Fruit fly (Drosophila melanogaster) whole organism, pupa: Measurements from ENCODE around the gene CG7458.

Source experiments
- CG34367 ChIP-seq: fragments of 200-800 bp; sonication (Bioruptor generic); optimal IDR thresholded peaks from 2 replicates; lab custom pipeline; 2018; ENCODE audit warnings: missing biosample characterization, mild to moderate bottlenecking, missing genetic modification characterization
- D1 ChIP-seq: fragments of 200-800 bp; sonication (Bioruptor generic); optimal IDR thresholded peaks from 2 replicates; lab custom pipeline; 2018; ENCODE audit warnings: missing biosample characterization, mild to moderate bottlenecking, missing genetic modification characterization, moderate library complexity
- EcR ChIP-seq: fragments of 200-800 bp; sonication (Bioruptor generic); optimal IDR thresholded peaks from 3 replicates; lab custom pipeline; 2019; ENCODE audit warnings: missing biosample characterization, missing genetic modification characterization, mild to moderate bottlenecking, moderate library complexity, missing genetic modification reagents
- Ets98B ChIP-seq: fragments of 200-800 bp; sonication (Bioruptor generic); IDR thresholded peaks from 2 replicates; pipeline ENCODE4 v1.3.6; 2022; ENCODE audit warnings: missing biosample characterization, missing genetic modification characterization
- Pif1A ChIP-seq: fragments of 200-800 bp; sonication (Bioruptor generic); optimal IDR thresholded peaks from 3 replicates; lab custom pipeline; 2016; ENCODE audit warnings: missing biosample characterization, missing genetic modification characterization
- Pif1B ChIP-seq: fragments of 200-800 bp; sonication (Bioruptor generic); optimal IDR thresholded peaks from 3 replicates; lab custom pipeline; 2016; ENCODE audit warnings: missing biosample characterization, missing genetic modification characterization
- gl ChIP-seq: fragments of 200-800 bp; sonication (Bioruptor generic); optimal IDR thresholded peaks from 2 replicates; lab custom pipeline; 2018; ENCODE audit warnings: missing biosample characterization, mild to moderate bottlenecking, missing genetic modification characterization

DNA sequence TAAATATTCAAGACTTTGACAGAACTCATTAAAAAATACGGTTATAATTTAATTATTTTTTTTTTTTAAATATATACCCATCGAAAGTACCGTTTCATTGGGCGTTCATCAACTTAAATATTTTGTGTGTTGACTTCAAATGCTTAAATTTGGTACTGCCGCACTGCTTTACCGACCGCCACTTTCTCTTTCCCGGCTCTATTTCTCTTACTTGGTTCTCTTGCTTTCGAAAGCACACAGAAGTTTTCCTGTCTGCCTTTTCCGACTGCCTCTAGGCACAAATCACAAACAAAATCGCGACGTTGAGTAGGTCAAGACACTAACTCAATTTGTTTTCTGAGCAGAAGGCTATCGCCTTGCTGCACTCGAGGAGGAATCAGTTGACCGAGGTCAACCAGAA, 39.1 kb downstream of the CG7458 start:
- TF ChIP-seq Pif1A (GFP tag; lab: Kevin White, UChicago) (no peak), D1 (tag; lab: Kevin White, UChicago) (no peak), CG34367 (no peak), gl (tag; lab: Kevin White, UChicago) (no peak), Ets98B (GFP tag; lab: Robert Waterston, UW) (no peak), Pif1B (GFP tag; lab: Kevin White, UChicago) (no peak), EcR (no peak)
